Fruit fly (Drosophila melanogaster): Measurements from ENCODE around the gene CG7742.

CG7742 gene

dm6 chr2L:5214981-5215380 is at the start of gene CG7742:
TSS of gene CG7742 (minus strand) at chr2L:5215081.
- TF ChIP-seq CTCF (optimal IDR thresholded peaks at IDR 0.05), result no peak

- TF ChIP-seq CG8478 (optimal IDR thresholded peaks at IDR 0.05), result no peak
- no peak for TF ChIP-seq CTCF (optimal IDR thresholded peaks at IDR 0.05)
Observed at dm6 chr2L:5264157-5264556, 49.3 kb upstream of the CG7742 start.

- TF ChIP-seq CTCF (optimal IDR thresholded peaks at IDR 0.05) (no peak), CG8478 (optimal IDR thresholded peaks at IDR 0.05) (no peak)
Observed at dm6 chr2L:5263343-5264051, 48.6 kb upstream of the CG7742 start, which contains the start of gene Cyp4ac1. TSS of gene Cyp4ac1 (plus strand) at chr2L:5264001.

- TF ChIP-seq CG8478 (optimal IDR thresholded peaks at IDR 0.05) (no peak), CTCF (optimal IDR thresholded peaks at IDR 0.05) (no peak)
Observed at dm6 chr2L:5261223-5261984, 46.5 kb upstream of the CG7742 start.

dm6 chr2L:5260267-5260666 is 45.4 kb upstream of the CG7742 start:
- TF ChIP-seq CTCF (optimal IDR thresholded peaks at IDR 0.05) (no peak), CG8478 (optimal IDR thresholded peaks at IDR 0.05) (no peak)

- TF ChIP-seq CG8478 (optimal IDR thresholded peaks at IDR 0.05), result no peak
- no peak for TF ChIP-seq CTCF (optimal IDR thresholded peaks at IDR 0.05)
Observed at dm6 chr2L:5259076-5259843, 44.4 kb upstream of the CG7742 start.

dm6 chr2L:5256036-5256846 is 41.4 kb upstream of the CG7742 start:
- TF ChIP-seq CG8478 (optimal IDR thresholded peaks at IDR 0.05) (no peak), CTCF (optimal IDR thresholded peaks at IDR 0.05) (no peak)

- no peak for TF ChIP-seq CG8478 (optimal IDR thresholded peaks at IDR 0.05)
- TF ChIP-seq CTCF (optimal IDR thresholded peaks at IDR 0.05), result no peak
Observed at dm6 chr2L:5254105-5254711, 39.3 kb upstream of the CG7742 start.

- TF ChIP-seq CG8478 (optimal IDR thresholded peaks at IDR 0.05) (no peak), CTCF (optimal IDR thresholded peaks at IDR 0.05) (no peak)
Observed at dm6 chr2L:5252399-5253030, 37.6 kb upstream of the CG7742 start.

dm6 chr2L:5251725-5252124 is 36.8 kb upstream of the CG7742 start:
- TF ChIP-seq CTCF (optimal IDR thresholded peaks at IDR 0.05) (no peak), CG8478 (optimal IDR thresholded peaks at IDR 0.05) (no peak)

dm6 chr2L:5251150-5251549 is 36.3 kb upstream of the CG7742 start:
- TF ChIP-seq CG8478 (optimal IDR thresholded peaks at IDR 0.05) (no peak), CTCF (optimal IDR thresholded peaks at IDR 0.05) (no peak)

dm6 chr2L:5249766-5250165 is 34.9 kb upstream of the CG7742 start:
- TF ChIP-seq CTCF (optimal IDR thresholded peaks at IDR 0.05), result no peak
- TF ChIP-seq CG8478 (optimal IDR thresholded peaks at IDR 0.05), result no peak

dm6 chr2L:5248582-5248981 is 33.7 kb upstream of the CG7742 start:
- TF ChIP-seq CTCF (optimal IDR thresholded peaks at IDR 0.05), result no peak
- no peak for TF ChIP-seq CG8478 (optimal IDR thresholded peaks at IDR 0.05)

- TF ChIP-seq CG8478 (optimal IDR thresholded peaks at IDR 0.05) (no peak), CTCF (optimal IDR thresholded peaks at IDR 0.05) (no peak)
Observed at dm6 chr2L:5247812-5248211, 32.9 kb upstream of the CG7742 start.
